Worm (Caenorhabditis elegans) whole organism, L4/young adult: ENCODE measurements around the gene ccdc-149.

Experiments
- W03F9.2 ChIP-seq: fragments of 150-350 bp; optimal IDR thresholded peaks from 2 replicates; lab custom pipeline; 2014; ENCODE audit warnings: missing biosample characterization, missing genetic modification characterization
- dao-5 ChIP-seq: sonication (generic microtip); optimal IDR thresholded peaks from 2 replicates; lab custom pipeline; 2016; ENCODE audit warnings: missing genotype, missing genetic modification characterization, moderate library complexity, missing compliant biosample characterization
- him-1 ChIP-seq: sonication (generic microtip); optimal IDR thresholded peaks from 2 replicates; lab custom pipeline; 2016; ENCODE audit warnings: missing genotype, missing genetic modification reagents, missing genetic modification characterization, missing compliant biosample characterization

Gene ccdc-149

ce11 chrX:11511231-11511630 is at the start of gene ccdc-149:
TSS of gene ccdc-149 (minus strand) at chrX:11511451.
- TF ChIP-seq dao-5 (tag; lab: Kevin White, UChicago) (no peak), him-1 (tag; lab: Kevin White, UChicago) (no peak)

- TF ChIP-seq W03F9.2 (tag; lab: Kevin White, UChicago) (no peak), dao-5 (tag; lab: Kevin White, UChicago) (no peak), him-1 (tag; lab: Kevin White, UChicago) (no peak)
Measured at ce11 chrX:11560615-11561014, 49.4 kb upstream of the ccdc-149 start, which contains the start of gene lev-8. TSS of gene lev-8 (plus strand) at chrX:11560915.

ce11 chrX:11560076-11560475 is 48.8 kb upstream of the ccdc-149 start:
- TF ChIP-seq him-1 (tag; lab: Kevin White, UChicago) (no peak), dao-5 (tag; lab: Kevin White, UChicago) (no peak), W03F9.2 (tag; lab: Kevin White, UChicago) (no peak)

- no peak for TF ChIP-seq W03F9.2 (tag; lab: Kevin White, UChicago)
- no peak for TF ChIP-seq dao-5 (tag; lab: Kevin White, UChicago)
- peak; percentile 17 for TF ChIP-seq him-1 (tag; lab: Kevin White, UChicago)
Measured at ce11 chrX:11558156-11558555, 46.9 kb upstream of the ccdc-149 start.

- TF ChIP-seq dao-5 (tag; lab: Kevin White, UChicago) = no peak
- no peak for TF ChIP-seq W03F9.2 (tag; lab: Kevin White, UChicago)
- no peak for TF ChIP-seq him-1 (tag; lab: Kevin White, UChicago)
Measured at ce11 chrX:11556194-11556739, 45.0 kb upstream of the ccdc-149 start, which contains the start of gene C35C5.10. TSS of gene C35C5.10 (plus strand) at chrX:11556244.

- no peak for TF ChIP-seq W03F9.2 (tag; lab: Kevin White, UChicago)
- TF ChIP-seq dao-5 (tag; lab: Kevin White, UChicago) = no peak
- no peak for TF ChIP-seq him-1 (tag; lab: Kevin White, UChicago)
Measured at ce11 chrX:11555527-11556137, 44.4 kb upstream of the ccdc-149 start.

- TF ChIP-seq him-1 (tag; lab: Kevin White, UChicago) (no peak), dao-5 (tag; lab: Kevin White, UChicago) (no peak), W03F9.2 (tag; lab: Kevin White, UChicago) (no peak)
Measured at ce11 chrX:11555046-11555445, 43.8 kb upstream of the ccdc-149 start.

- TF ChIP-seq him-1 (tag; lab: Kevin White, UChicago) (no peak), W03F9.2 (tag; lab: Kevin White, UChicago) (no peak), dao-5 (tag; lab: Kevin White, UChicago) (no peak)
Measured at ce11 chrX:11554522-11554921, 43.3 kb upstream of the ccdc-149 start.

- TF ChIP-seq W03F9.2 (tag; lab: Kevin White, UChicago) (no peak), him-1 (tag; lab: Kevin White, UChicago) (no peak), dao-5 (tag; lab: Kevin White, UChicago) (no peak)
Measured at ce11 chrX:11552879-11553278, 41.6 kb upstream of the ccdc-149 start.

- TF ChIP-seq dao-5 (tag; lab: Kevin White, UChicago) (no peak), him-1 (tag; lab: Kevin White, UChicago) (no peak), W03F9.2 (tag; lab: Kevin White, UChicago) (no peak)
Measured at ce11 chrX:11551808-11552207, 40.6 kb upstream of the ccdc-149 start.

- TF ChIP-seq W03F9.2 (tag; lab: Kevin White, UChicago) (no peak), dao-5 (tag; lab: Kevin White, UChicago) (no peak), him-1 (tag; lab: Kevin White, UChicago) (no peak)
Measured at ce11 chrX:11548308-11548707, 37.1 kb upstream of the ccdc-149 start, which contains the start of gene mig-2. TSS of gene mig-2 (plus strand) at chrX:11548608.

ce11 chrX:11547442-11548023 is 36.3 kb upstream of the ccdc-149 start:
- TF ChIP-seq dao-5 (tag; lab: Kevin White, UChicago) (no peak), him-1 (tag; lab: Kevin White, UChicago) (no peak), W03F9.2 (tag; lab: Kevin White, UChicago) (no peak)

ce11 chrX:11546445-11547275 is 35.4 kb upstream of the ccdc-149 start, which contains the start of gene selt-1.1:
TSS of gene selt-1.1 (minus strand) at chrX:11546495.
- TF ChIP-seq W03F9.2 (tag; lab: Kevin White, UChicago) = peak; percentile 64
- no peak for TF ChIP-seq dao-5 (tag; lab: Kevin White, UChicago)
